Worm (Caenorhabditis elegans): ENCODE measurements around the gene nfyc-1.

DNA sequence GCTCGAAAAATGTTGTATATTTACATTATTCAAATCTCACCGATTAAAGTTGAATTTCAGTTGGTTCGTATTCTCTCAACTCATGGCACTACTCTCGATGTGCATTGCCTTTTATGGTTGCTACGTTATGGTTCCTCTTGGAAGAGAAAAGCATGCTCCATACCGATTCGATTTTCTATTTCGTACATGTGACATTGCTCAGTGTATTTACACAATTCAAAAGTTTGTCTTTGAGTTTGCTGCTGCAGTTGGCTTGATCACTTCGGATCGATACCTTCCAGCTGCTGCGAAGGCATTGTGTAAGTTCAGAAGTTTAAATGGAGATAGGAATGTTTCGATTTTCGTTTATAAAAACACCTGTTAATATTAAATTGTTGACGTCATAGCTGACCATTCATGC, 35.5 kb upstream of the nfyc-1 start:
- TF ChIP-seq hmg-4 (GFP tag; optimal IDR thresholded peaks at IDR 0.05) (no peak), scrt-1 (GFP tag; IDR thresholded peaks at IDR 0.05) (no peak), ama-1 (optimal IDR thresholded peaks at IDR 0.05) (no peak), flt-1 (GFP tag; IDR thresholded peaks at IDR 0.05) (no peak), pes-1 (GFP tag; IDR thresholded peaks at IDR 0.05) (no peak), tbx-11 (GFP tag; IDR thresholded peaks at IDR 0.05) (no peak), ets-7 (tag; optimal IDR thresholded peaks at IDR 0.05) (no peak), hnd-1 (tag; optimal IDR thresholded peaks at IDR 0.05) (no peak)
